Fruit fly (Drosophila melanogaster) whole organism: ENCODE measurements around the gene CG32277.
A peak's percentile ranks its signal among the peaks of the same experiment; 100 is the strongest.

Source experiments
- CG8478 ChIP-seq: fragments of >200 bp; optimal IDR thresholded peaks from 2 replicates; lab custom pipeline; 2018; ENCODE audit warnings: inconsistent platforms
- Dll ChIP-seq: fragments of >200 bp; optimal IDR thresholded peaks from 2 replicates; lab custom pipeline; 2017
- EcR ChIP-seq, 2 experiments: fragments of >200 bp; optimal IDR thresholded peaks; 2 replicates each; lab custom pipeline; 2017; ENCODE audit warnings: missing biosample characterization in 2 of 2, missing genetic modification characterization in 2 of 2, missing genetic modification reagents in 2 of 2
- pan ChIP-seq: fragments of >200 bp; optimal IDR thresholded peaks from 2 replicates; lab custom pipeline; 2017
- psq ChIP-seq: fragments of >200 bp; optimal IDR thresholded peaks from 2 replicates; lab custom pipeline; 2017
- usp ChIP-seq: fragments of >200 bp; optimal IDR thresholded peaks from 2 replicates; lab custom pipeline; 2017; ENCODE audit warnings: missing biosample characterization, missing genetic modification characterization, mixed read lengths

CG32277 gene

DNA sequence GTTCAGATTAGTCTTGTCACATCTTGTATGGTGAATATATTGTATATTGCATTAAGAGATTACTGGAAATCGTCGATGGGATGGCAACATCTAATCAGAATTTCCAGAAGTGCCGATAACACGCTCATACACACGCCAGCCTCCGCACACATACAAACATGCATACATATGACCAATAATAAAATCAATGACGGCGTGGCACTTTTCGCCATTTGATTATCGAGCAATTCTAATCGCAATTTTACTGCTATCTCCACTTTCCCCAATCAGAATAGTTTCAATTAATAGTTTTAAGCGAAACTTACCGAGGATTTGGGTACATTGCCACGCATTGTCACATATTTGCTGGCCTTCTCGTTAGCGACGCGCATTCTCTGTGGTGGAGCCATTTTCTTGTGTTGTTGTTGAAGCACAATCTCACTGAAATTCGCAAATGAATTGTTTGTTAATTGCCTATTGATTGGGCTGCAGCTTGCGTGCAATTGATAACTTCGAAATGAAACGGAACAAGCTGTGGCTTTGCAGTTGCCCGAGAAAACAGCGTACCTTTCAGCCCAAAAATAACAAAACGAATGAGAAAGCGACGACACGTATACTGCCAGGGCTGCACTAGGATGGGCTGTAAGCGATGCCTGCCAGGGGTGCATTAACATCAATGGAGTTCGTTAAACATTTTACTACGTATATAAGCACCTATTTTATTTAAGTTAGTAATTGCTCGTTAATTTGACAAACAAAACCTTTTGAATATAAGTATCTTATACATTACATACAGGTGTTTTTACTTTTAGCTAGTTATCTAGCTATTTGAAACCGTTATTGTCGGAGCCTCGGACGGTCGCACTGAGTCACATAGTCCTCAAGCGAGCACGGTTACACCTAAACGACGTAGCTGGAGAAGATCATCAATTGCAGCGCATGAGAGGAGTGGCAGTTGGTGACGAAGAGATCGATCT is 6.5 kb downstream of the CG32277 start, which contains the start of the genes CG32276 and gry:
CG32276 (minus strand) TSS at position 601 of the 956 bp plus-strand sequence.
gry (plus strand) TSS at position 644 of the 956 bp plus-strand sequence.
- TF ChIP-seq CG8478 (lab: Kevin White, UChicago) = no peak
- TF ChIP-seq EcR (GFP tag; optimal IDR thresholded peaks at IDR 0.05; lab: Kevin White, UChicago) = no peak
- no peak for TF ChIP-seq Dll (lab: Kevin White, UChicago)
- TF ChIP-seq usp (GFP tag; lab: Kevin White, UChicago) = no peak
- no peak for TF ChIP-seq psq (lab: Kevin White, UChicago)
- TF ChIP-seq pan (lab: Kevin White, UChicago) = no peak

DNA sequence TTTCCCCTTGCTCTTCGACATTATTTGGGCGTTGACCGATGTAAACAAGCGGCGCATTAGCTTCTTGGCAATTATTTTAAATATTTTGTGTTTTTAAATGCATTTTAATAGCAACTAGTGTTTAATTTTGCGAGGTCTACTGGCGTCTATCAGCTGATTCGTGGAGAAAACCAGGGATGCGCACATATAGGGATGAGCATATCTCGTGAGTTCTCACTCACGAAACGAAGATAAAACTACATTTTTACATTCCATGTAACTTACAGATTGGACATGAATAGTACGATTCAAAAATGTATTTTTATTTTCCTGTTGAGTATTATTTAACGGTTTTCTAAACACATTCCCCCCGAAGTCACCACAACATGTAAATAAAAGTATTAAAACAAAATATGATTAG is 7.8 kb downstream of the CG32277 start, which contains the start of gene CG14966:
CG14966 (minus strand) TSS at position 168 of the 400 bp plus-strand sequence.
- TF ChIP-seq EcR (GFP tag; optimal IDR thresholded peaks at IDR 0.05; lab: Kevin White, UChicago) (no peak), pan (lab: Kevin White, UChicago) (no peak), CG8478 (lab: Kevin White, UChicago) (no peak), usp (GFP tag; lab: Kevin White, UChicago) (no peak), psq (lab: Kevin White, UChicago) (no peak), Dll (lab: Kevin White, UChicago) (no peak)

DNA sequence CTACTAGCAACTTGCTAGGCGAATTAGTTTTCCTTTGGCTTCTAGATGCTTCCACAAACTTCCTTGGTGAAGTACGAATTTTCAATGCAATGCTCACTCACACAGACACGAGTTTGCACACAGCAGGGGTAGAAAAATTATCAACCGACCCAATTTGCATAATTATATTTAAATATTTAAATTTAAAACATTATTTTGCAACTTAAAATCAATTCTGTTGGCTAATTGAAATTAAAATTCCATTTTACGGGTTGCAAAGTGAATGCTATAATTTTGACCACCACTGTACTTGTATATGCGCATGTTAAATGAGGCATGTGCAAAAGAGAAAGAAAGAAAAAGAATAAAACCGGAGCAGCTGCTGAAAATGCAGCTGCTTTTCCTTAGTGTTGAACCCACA is 11.2 kb downstream of the CG32277 start:
- no peak for TF ChIP-seq psq (lab: Kevin White, UChicago)
- TF ChIP-seq pan (lab: Kevin White, UChicago) = no peak
- TF ChIP-seq usp (GFP tag; lab: Kevin White, UChicago) = no peak
- TF ChIP-seq CG8478 (lab: Kevin White, UChicago) = no peak
- no peak for TF ChIP-seq EcR (GFP tag; optimal IDR thresholded peaks at IDR 0.05; lab: Kevin White, UChicago)
- no peak for TF ChIP-seq Dll (lab: Kevin White, UChicago)

DNA sequence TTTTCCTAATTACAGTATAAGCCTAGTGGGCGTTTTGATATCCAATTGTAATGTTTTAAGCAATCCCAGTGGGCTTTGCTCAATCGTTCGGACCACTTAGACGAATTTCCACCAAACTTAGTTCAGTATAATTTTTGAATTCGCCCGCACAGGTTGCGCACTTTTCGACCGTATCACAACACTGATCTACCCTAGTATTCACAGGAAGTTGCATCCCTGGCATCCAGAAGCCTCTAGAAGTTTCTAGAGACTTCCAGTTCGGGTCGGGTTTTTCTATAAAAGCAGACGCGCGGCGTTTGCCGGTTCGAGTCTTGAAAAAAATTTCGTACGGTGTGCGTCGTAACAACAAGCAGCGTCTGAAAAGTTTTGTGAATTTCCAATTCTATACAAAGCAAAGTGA is 12.3 kb downstream of the CG32277 start, which contains the start of gene Hsp83:
Hsp83 (plus strand) TSS at position 58 of the 400 bp plus-strand sequence.
- TF ChIP-seq psq (lab: Kevin White, UChicago) = no peak
- TF ChIP-seq pan (lab: Kevin White, UChicago) = no peak
- no peak for TF ChIP-seq Dll (lab: Kevin White, UChicago)
- no peak for TF ChIP-seq usp (GFP tag; lab: Kevin White, UChicago)
- no peak for TF ChIP-seq EcR (GFP tag; optimal IDR thresholded peaks at IDR 0.05; lab: Kevin White, UChicago)
- no peak for TF ChIP-seq CG8478 (lab: Kevin White, UChicago)

DNA sequence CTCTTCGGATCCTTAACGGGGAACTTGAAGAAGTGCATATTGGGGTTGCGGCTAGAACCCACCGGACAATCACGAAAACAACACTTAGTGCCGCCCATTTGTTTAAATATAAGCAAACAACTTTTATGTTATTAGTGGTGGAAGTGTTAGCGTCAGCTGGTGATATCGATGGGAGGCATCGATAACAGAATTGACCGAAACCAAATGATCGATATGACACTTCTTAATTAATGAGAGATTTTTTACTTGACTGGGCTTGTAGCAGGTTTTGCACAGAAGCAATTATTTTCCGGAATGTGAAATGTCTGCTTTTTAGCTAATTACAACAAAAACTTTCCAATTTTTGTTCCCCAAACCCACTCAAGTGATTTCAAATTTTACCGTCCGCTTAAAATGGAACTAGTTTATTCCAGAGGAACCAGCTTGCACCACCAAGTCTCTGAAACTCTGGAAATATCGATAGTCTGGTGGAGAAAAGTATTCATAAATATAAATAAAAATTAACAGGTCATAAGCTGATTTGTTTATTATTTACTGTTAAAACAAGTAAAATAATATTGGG is 12.8 kb downstream of the CG32277 start, which contains the start of gene CG14965:
CG14965 (minus strand) TSS at position 159 of the 562 bp plus-strand sequence.
- TF ChIP-seq psq (lab: Kevin White, UChicago) (no peak), EcR (GFP tag; optimal IDR thresholded peaks at IDR 0.05; lab: Kevin White, UChicago) (no peak), usp (GFP tag; lab: Kevin White, UChicago) (no peak), Dll (lab: Kevin White, UChicago) (no peak), CG8478 (lab: Kevin White, UChicago) (no peak), pan (lab: Kevin White, UChicago) (no peak)

DNA sequence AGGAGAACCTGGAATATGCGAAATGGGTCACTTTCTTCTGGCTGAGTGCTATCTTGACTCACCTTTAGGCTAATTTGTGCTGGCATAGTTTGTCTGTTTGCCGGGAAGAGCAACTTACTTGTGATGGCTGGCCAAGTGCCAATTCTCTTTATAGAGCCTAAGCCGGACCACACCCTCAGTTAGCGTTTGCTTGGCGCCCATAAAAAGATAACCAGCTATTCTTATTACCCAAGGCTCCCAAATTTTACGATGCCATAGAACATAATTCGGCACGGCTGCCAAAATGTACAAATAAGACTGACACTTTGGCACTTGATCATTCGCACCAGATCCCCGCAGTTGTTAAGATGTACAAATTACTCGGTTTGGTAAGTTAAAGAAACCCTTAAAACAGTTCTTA is 15.6 kb downstream of the CG32277 start, which contains the start of the genes CG42525 and CG14958:
CG42525 (minus strand) TSS at position 101 of the 400 bp plus-strand sequence.
CG14958 (plus strand) TSS at position 332 of the 400 bp plus-strand sequence.
- no peak for TF ChIP-seq usp (GFP tag; lab: Kevin White, UChicago)
- no peak for TF ChIP-seq CG8478 (lab: Kevin White, UChicago)
- no peak for TF ChIP-seq EcR (GFP tag; optimal IDR thresholded peaks at IDR 0.05; lab: Kevin White, UChicago)

DNA sequence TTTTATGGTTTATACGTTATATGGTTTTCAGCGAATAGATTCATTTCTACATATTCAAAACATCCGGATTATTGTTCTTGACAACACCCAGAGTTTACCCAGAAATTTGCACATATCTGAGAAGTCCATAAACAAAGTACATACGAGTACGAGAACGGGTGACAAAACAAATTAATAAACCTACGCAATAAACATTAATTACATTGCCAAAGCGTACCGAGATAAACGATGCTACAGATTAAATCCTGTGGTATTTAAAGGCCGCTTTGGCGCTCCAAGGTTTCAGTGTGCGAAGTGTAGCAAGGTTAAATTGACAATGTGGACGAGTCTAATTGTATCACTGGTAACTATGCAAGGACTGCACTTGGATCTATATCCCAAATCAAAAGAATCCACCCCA is 18.0 kb downstream of the CG32277 start, which contains the start of gene CG14957:
CG14957 (plus strand) TSS at position 301 of the 400 bp plus-strand sequence.
- TF ChIP-seq pan (lab: Kevin White, UChicago) (no peak), usp (GFP tag; lab: Kevin White, UChicago) (no peak), psq (lab: Kevin White, UChicago) (no peak), CG8478 (lab: Kevin White, UChicago) (no peak), EcR (GFP tag; optimal IDR thresholded peaks at IDR 0.05; lab: Kevin White, UChicago) (no peak), Dll (lab: Kevin White, UChicago) (no peak)

DNA sequence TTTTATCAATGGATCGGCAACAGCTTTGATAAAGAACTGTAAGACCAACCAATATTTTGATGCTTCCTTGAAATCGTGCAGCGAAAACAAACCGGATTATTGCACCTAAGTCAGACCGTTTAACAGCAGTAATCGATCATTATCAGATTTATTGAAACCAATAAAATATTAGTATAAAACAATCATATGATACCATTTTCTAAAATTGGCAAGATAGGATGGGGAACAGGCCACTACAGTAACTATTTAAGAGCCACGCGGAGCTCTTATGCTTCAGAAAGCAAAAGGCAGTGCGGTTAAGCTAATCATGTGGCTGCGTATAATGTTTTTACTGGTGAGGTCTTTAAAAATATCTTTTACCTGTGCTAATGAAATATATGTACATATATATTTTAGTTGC is 18.9 kb downstream of the CG32277 start, which contains the start of gene CG32284:
CG32284 (plus strand) TSS at position 301 of the 400 bp plus-strand sequence.
- TF ChIP-seq CG8478 (lab: Kevin White, UChicago) = no peak
- TF ChIP-seq psq (lab: Kevin White, UChicago) = no peak
- no peak for TF ChIP-seq pan (lab: Kevin White, UChicago)
- TF ChIP-seq Dll (lab: Kevin White, UChicago) = no peak
- no peak for TF ChIP-seq usp (GFP tag; lab: Kevin White, UChicago)
- TF ChIP-seq EcR (GFP tag; optimal IDR thresholded peaks at IDR 0.05; lab: Kevin White, UChicago) = no peak

DNA sequence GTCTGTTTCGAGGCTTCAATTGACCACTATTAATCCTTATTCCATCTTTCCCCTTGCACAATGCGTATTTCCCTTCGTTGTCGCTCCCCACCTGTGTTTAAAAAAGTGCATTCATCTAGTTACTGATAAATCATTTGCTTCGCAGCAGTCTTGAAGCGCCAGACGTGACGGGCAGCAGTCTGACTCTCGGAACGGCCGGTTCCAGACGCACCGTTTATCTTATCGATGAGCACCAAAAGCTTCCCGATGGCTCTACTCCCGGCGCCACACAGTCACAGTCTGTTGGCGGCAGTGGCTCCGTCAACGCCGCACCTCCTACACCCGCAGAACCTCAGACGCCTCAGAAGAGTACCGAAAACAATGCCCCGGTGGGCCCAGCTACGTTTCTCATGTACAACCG is 21.1 kb downstream of the CG32277 start, which contains the start of gene CG42494:
CG42494 (plus strand) TSS at position 301 of the 400 bp plus-strand sequence.
- TF ChIP-seq CG8478 (lab: Kevin White, UChicago) (no peak), EcR (GFP tag; optimal IDR thresholded peaks at IDR 0.05; lab: Kevin White, UChicago) (no peak), pan (lab: Kevin White, UChicago) (no peak), psq (lab: Kevin White, UChicago) (no peak), usp (GFP tag; lab: Kevin White, UChicago) (no peak), Dll (lab: Kevin White, UChicago) (no peak)

DNA sequence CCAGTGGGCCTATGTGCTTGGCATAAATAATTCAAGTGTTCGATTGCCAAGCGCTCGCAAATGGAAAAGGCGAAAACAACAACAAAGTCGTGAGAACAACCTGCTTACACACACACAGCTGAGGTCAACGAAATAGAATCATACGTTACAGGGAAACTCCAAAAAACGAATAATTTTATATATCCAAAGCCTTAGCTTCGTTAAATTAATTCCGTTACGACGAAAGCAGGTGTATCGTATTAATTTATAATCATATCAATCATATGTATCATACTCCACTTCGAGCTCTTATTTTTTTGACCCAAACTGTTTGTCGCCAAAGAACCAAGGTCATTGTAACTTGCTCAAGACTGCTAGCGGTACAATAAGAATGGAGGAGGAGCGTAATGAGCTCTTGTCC is 25.8 kb downstream of the CG32277 start:
- TF ChIP-seq pan (lab: Kevin White, UChicago) (no peak), EcR (GFP tag; optimal IDR thresholded peaks at IDR 0.05; lab: Kevin White, UChicago) (peak in 1 of 2 experiments; percentile 79)
